Fruit fly (Drosophila melanogaster): ENCODE measurements around the gene pie.

DNA sequence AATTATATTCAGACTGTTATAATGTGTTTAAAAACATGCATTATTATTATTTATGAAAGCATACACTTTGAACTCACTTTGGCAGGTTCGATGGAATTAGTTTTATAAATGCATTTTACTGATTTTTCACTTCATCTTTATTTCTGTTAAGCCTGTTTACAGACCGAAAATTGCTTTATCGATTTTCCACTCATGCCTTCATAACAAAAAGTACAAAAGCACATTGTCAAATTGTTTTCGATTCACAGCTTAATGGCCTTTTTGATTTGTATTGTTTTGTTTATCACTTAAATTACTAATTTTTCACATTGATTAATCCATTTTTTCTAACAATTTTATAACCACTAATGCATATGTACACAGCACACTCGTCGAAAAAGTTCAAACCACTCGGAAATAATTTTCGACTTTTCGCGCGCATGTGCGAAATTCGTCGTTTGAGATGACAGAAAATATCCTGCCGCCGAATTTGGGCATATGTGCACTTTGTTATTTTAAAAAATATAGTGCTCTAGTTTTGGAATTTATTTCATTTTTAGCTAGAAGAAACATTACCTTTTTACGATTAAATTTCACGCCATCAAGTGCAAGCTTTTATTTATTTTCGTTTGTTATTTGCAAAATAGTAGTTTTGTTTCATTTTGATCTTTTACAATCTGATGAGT, 48.8 kb downstream of the pie start, which contains the start of gene rho-5:
- no peak for TF ChIP-seq slou (GFP tag; optimal IDR thresholded peaks at IDR 0.05)
- no peak for TF ChIP-seq inv (GFP tag; IDR thresholded peaks at IDR 0.05; ENCODE audit: partially characterized antibody)
- no peak for TF ChIP-seq CG3163 (GFP tag; optimal IDR thresholded peaks at IDR 0.05)
- no peak for TF ChIP-seq CG11398 (GFP tag; optimal IDR thresholded peaks at IDR 0.05)
- TF ChIP-seq CG18619 (GFP tag; optimal IDR thresholded peaks at IDR 0.05): no peak
- no peak for TF ChIP-seq CG17802 (tag; optimal IDR thresholded peaks at IDR 0.05)
- TF ChIP-seq MESR4 (GFP tag; optimal IDR thresholded peaks at IDR 0.05): peak; percentile 7
- no peak for TF ChIP-seq CG4854 (GFP tag; optimal IDR thresholded peaks at IDR 0.05)
- no peak for TF ChIP-seq C15 (GFP tag; IDR thresholded peaks at IDR 0.05)
- TF ChIP-seq HLHmδ (GFP tag; optimal IDR thresholded peaks at IDR 0.05): no peak
- TF ChIP-seq ERR (GFP tag; optimal IDR thresholded peaks at IDR 0.05): no peak
- no peak for TF ChIP-seq CG6854 (GFP tag; optimal IDR thresholded peaks at IDR 0.05)
